Fruit fly (Drosophila melanogaster): ENCODE results near the gene Pgcl.

DNA sequence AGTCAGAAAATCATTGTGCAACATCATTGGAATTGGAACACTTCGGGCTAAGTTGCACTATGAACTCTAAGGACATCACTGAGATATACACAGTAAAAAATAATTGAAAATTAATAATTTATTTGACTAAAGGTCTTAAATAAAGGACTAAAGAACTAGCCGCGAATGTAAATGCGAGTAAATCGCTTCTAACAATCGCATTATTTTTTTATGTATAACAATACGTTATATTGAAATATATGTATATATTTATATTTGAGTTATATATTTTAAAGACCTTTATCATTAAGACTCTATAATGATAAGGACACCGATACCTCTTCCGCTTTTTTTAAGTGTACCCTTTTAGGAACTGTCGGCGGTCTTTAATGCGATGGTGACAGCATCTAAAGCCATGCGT lies 22.9 kb downstream of the Pgcl start:
- TF ChIP-seq HLH106 (tag; optimal IDR thresholded peaks at IDR 0.05), result no peak
- no peak for TF ChIP-seq GATAd (GFP tag; optimal IDR thresholded peaks at IDR 0.05)
- TF ChIP-seq psq (GFP tag; optimal IDR thresholded peaks at IDR 0.05), result no peak
- no peak for TF ChIP-seq br (GFP tag; optimal IDR thresholded peaks at IDR 0.05)
- TF ChIP-seq Myc (optimal IDR thresholded peaks at IDR 0.05), result no peak
- TF ChIP-seq pan (optimal IDR thresholded peaks at IDR 0.05), result no peak
- no peak for TF ChIP-seq tai (GFP tag; optimal IDR thresholded peaks at IDR 0.05)
- no peak for TF ChIP-seq OdsH (GFP tag; optimal IDR thresholded peaks at IDR 0.05)

All from whole organism, wandering third instar larva.